Fruit fly (Drosophila melanogaster) S2 (cell line): ENCODE measurements around the gene CG17931.

ENCODE experiments used
- CG8478 ChIP-seq: fragments of >200 bp; optimal IDR thresholded peaks from 2 replicates; lab custom pipeline; 2018
- CTCF ChIP-seq, 2 experiments: fragments of >200 bp; optimal IDR thresholded peaks; 2 replicates each; lab custom pipeline; 2018

Gene CG17931

DNA sequence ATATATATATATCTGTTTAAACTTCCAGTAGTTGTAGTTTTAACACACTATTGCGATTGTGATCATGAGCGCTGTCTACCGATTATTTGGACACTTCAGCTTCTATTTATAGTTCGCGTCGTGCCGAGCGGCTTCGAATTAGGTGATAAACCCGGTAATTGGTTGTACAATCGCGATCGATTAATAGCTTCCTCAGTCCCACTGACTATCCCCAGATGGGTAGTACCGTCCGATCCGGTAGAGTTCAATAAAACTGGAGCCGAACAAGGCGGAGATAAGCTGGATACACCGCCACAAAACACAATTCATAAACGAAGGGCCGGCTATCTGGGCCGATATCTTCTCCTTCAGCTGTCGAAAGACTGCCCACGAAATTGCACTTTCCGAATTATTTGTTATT, 21.4 kb downstream of the CG17931 start:
- TF ChIP-seq CTCF (optimal IDR thresholded peaks at IDR 0.05; lab: Kevin White, UChicago) (no peak), CG8478 (lab: Kevin White, UChicago) (no peak)

DNA sequence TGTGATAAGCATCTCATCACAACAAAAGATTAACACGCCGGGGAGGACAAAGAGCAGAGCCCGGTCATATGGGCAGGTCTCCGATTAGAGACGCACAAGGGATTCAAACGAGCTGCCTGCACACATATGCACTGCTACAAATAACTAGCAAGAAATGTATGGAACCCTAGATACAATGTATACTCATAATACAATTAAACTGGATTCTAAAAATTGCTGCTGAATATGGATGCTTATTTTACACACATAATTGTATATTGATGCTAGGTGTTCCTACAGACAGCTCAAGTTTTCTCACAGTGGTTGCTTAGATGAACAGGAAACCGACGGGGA, 22.2 kb downstream of the CG17931 start:
- TF ChIP-seq CG8478 (lab: Kevin White, UChicago) (no peak), CTCF (optimal IDR thresholded peaks at IDR 0.05; lab: Kevin White, UChicago) (no peak)

DNA sequence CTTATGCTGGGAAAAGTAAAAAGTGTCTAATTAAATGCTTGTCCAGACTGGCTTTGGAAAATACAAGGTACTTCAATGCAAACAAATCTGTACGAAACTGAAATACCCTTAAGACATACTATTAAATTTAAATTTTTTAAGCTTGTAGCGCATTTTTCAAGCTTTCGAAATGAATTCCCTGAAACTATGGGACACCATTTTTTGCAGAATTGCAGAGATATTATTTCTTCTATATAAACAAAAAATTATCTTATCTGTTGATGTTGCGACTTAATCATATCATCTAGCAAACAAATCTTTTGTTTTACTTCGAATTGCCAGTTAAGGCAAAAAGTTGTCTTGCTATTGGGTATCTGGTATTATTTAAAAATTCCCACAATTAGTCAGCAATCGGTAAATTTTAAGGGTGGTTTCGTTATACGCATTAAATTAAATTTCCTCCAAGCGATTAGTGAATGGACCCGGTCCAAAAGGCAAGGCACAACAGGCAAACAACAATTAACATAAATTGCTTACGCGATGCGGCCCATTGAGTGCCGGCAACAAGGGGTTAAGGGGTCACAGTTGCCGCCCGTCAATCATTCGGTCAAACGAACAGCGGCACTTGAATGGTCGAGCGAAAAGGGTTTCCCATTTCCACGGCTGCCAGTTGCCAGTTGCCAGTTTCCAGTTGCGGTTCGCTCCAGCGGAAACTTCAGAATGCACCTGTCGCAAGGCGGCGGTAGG, 22.8 kb downstream of the CG17931 start:
- TF ChIP-seq CG8478 (lab: Kevin White, UChicago), result no peak
- no peak for TF ChIP-seq CTCF (optimal IDR thresholded peaks at IDR 0.05; lab: Kevin White, UChicago)

DNA sequence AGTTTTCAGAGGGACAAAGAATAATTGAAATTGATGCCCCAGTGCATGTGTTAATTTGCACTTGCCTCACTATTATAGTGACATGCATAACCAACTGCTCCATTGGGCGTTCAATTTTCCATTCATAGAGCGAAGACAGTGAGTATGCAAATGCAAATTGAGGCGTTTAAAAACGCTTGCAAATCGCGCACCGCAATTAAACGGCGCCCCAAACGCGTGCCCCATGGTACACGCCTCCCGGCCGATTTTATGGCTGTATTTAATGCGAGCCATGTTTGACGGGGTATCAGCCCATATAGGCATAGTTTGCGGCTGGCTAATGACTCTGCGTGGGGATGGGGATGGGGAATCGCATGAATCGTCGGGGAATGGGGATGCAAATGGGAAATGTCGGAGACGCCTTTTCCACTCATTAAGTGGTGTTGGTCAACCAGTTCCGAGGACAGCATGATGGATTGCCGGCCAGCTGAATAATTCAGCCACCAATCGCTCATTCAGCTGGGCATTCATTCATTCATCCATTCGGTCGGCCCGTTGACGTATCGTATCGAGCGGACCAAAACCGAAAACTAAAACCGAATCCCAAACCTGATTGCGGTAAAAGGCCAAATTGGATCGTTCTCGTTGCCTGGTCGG, 23.7 kb downstream of the CG17931 start:
- TF ChIP-seq CG8478 (lab: Kevin White, UChicago), result no peak
- no peak for TF ChIP-seq CTCF (optimal IDR thresholded peaks at IDR 0.05; lab: Kevin White, UChicago)

DNA sequence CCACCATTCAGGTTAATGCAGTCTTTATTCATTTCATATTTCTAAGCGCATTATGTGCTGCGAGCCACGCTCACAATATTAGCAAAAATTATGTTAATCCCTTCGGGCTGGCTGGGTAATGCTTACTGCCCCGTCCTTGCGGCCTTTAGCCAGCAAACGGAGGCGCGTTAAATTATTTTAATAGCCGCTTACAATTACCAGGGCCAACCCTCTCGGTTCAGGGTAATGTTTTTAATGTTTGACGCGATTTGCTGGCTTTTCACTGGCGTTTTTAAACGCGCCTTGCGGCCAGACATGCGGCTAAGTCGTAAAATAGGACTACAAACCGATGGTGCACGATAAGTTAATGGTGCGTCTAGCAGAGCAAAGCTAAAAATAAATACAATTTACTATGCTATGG, 24.5 kb downstream of the CG17931 start:
- no peak for TF ChIP-seq CTCF (optimal IDR thresholded peaks at IDR 0.05; lab: Kevin White, UChicago)
- TF ChIP-seq CG8478 (lab: Kevin White, UChicago), result no peak

DNA sequence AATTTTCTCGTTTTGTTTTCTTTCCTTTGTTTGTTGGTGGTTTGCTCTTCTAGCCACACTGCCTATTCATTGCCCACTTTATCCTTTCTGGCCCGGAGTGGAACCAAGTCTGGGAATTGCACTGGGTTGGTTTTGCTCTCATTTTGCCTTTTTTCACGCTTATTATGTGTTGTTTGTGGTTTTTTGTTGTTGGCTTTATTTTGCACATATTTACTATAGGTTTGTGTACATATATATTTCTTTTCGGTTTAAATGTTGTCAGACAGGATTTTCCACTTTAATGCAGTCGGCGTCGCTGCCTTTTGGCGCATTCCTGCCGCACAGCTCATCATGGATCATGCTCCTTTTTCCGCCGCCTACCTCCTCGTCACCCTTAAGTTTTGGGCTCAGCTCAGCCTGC, 24.9 kb downstream of the CG17931 start:
- TF ChIP-seq CG8478 (lab: Kevin White, UChicago) (no peak), CTCF (optimal IDR thresholded peaks at IDR 0.05; lab: Kevin White, UChicago) (no peak)

DNA sequence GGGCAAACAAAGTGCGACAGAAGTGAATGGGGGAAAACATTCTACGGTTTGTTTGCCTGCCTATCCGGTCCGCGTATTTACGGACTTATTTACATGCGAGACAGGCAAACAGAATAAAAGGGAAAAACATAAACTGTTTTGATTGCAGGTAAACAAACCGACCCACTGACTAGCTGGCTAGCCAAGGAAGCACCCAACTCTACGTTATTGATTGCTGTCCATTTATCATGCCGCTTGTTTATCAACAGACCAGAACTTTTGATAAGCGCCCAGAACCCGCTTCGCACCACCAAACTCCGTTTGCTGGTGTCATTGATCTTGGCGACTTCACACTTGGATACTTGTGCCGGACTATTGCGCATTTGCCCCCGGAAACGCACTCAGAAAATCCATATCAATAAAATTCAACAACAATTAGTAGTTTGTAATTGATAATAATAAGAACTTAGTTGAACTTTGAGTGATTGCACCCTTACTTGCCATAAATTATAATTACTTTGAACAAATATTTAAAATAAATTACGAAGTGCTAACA, 27.4 kb downstream of the CG17931 start:
- TF ChIP-seq CG8478 (lab: Kevin White, UChicago), result no peak

DNA sequence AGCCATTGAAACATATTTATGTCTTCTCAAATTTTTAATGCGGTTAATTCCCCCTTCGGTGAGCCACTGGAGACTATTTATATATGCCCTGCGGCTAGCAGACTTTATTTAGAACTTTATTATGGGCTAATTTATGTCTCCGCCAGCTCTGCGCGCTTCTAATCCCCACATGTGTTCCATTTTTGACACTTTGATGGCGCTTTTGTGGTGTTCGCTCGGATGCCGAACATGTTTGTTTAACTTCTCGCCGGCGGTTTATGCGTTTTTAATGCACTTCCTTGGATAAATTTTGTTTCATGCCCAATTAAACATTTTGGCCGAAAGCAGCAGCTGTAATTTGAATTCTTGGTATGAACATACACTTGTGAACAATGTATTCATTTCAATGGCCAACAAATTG, 29.5 kb downstream of the CG17931 start:
- TF ChIP-seq CG8478 (lab: Kevin White, UChicago) (no peak), CTCF (optimal IDR thresholded peaks at IDR 0.05; lab: Kevin White, UChicago) (no peak)

DNA sequence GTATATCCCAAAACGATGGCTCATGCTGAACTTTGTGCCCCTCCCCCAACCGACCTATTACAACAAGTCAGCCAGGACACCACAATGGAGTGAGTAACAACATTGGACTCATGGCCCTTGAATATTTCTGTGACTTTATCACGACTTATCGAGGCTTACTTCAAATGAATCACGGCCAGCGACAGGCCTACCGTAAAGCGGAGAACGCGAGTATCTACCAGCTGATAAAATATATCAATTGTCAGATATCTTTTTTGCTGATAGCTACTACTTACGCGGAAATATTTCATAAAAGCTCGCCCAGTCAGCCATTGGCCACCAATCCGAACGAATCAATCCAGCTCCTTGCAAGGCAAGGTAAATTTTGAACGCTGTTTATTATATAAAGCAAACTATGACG, 31.7 kb downstream of the CG17931 start, which contains the start of gene CG17930:
CG17930 (plus strand) TSS at position 301 of the 400 bp plus-strand sequence.
- no peak for TF ChIP-seq CG8478 (lab: Kevin White, UChicago)
- TF ChIP-seq CTCF (optimal IDR thresholded peaks at IDR 0.05; lab: Kevin White, UChicago), result no peak

DNA sequence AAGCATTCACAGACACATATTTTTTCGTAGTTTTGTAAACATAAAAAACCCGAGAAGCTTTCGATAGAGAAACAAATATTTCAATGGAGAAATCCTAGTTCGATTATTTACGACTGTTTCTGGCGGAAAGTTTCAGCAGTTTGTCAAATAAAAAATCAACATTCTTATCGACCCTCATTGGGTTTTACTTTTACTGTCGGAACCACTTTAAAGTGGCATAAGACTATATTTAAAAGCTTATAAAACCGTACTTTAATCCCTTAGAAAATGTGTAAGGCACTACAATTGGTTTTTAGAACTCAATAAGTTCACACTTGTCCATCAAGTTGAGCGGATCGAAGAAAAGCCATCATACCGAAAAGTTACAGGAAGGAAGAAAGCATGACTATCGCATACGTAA, 34.1 kb downstream of the CG17931 start, which contains the start of gene CG17929:
CG17929 (plus strand) TSS at position 301 of the 400 bp plus-strand sequence.
- TF ChIP-seq CTCF (optimal IDR thresholded peaks at IDR 0.05; lab: Kevin White, UChicago) (no peak), CG8478 (lab: Kevin White, UChicago) (no peak)

DNA sequence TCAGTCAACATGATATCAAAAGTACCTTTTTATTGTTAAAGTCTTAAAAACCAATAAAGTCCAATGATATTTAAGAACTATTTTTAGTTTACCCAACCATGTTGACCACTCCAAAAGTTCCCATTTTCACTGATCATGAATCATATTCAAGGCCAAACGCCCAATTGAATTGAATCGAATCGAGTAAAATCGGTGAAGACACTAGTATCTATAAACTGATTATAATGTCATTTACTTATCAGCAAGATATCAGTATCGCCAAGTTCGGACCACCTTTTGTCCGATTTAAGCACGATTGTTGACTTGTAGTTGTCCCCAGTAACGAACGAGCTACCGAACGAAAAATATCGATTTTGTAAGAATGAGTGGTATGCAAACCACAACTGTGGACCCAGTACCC, 36.2 kb downstream of the CG17931 start, which contains the start of gene CG6901:
CG6901 (plus strand) TSS at position 323 of the 400 bp plus-strand sequence.
- TF ChIP-seq CG8478 (lab: Kevin White, UChicago) (no peak), CTCF (optimal IDR thresholded peaks at IDR 0.05; lab: Kevin White, UChicago) (no peak)

DNA sequence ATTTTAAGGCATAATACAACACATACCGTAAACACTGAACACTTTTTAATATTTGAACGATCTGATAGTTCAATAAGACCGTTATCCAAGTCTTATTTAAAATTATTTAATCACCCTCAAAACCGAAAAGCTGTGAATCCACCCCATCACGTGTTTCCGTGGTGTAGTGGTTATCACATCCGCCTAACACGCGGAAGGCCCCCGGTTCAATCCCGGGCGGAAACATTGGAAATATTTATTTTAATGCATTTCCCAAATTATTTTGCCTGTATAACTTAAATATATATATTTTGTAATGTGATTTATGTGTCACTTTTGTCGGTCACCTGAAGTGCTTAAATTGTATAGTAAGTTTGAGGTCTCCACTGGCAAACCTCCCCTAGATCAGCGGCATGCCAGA, 37.7 kb downstream of the CG17931 start, which contains the start of gene CG44044:
CG44044 (plus strand) TSS at position 301 of the 400 bp plus-strand sequence.
- no peak for TF ChIP-seq CG8478 (lab: Kevin White, UChicago)
- TF ChIP-seq CTCF (optimal IDR thresholded peaks at IDR 0.05; lab: Kevin White, UChicago), result no peak

DNA sequence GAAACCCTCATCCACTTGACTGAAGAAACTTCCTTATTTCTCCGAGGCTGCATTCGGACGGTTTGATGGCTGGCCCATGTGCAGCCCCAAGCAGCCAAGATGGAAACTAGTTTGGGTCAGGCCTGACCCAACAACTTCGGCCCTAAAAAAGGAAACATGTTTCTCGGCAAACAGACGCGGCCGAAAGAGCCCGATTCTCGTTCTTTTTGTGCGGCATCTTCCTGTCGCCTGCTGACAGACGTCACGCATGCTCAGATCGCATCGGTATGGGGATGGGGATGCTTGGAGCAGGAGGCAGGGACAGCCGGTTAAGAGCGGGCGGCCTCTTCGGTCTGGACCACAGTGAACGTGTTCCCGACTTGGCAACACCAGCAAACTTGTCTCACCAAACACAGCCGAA, 42.5 kb downstream of the CG17931 start:
- TF ChIP-seq CG8478 (lab: Kevin White, UChicago), result no peak

DNA sequence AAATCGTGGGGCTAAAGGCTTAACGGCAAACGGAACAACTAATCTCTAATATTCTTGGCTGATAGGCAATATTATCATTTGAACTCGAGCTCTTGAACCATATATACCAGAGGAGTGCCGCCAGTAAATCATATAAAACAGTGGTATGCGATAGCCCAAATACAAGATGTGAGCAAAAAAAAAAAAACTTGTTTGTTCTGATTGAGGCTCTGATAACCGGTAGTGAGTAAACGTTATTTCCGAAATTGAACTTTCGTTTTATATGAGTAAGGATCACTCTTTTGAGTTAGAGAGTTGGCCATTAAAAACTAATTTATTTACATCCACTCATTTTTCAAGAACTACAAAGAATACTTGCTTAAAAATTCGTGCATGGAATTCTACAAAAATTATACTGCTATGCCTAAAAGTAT, 49.2 kb downstream of the CG17931 start:
- TF ChIP-seq CTCF (optimal IDR thresholded peaks at IDR 0.05; lab: Kevin White, UChicago) (no peak), CG8478 (lab: Kevin White, UChicago) (no peak)

DNA sequence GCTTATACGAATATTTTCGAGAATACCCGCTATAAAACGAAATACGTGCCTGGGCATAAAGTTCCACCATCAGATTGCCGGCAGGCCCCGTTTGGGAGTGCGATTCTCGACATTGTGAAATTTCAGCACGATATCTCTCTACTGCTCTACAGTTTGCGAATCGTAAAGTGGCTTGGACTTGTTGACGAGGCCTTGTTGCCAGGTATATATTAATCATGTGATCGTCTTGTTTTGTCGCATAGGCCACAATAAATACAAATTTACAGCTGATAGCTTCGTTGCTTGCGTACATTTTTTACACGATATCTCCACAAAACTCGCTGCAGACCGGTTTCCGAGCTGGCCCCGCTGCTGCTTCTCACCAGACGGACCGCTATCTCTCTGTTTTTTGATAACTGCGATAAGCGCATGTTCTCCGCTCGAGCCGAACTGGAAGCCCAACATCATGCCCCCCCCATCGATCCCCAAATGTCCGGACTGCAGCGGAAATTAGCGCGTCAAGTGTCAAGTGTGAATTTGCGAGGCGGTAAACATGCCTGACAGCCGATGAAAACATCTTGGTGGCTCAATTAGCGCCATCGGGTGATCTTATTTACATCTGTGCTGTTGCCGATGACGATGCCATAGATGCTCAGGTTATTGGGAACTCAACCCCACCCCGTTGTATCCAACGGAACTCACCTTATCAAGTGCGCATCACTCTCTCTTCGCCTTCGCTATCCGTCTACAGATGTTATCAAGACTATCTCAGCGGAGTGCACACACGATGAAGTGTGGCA, 49.8 kb downstream of the CG17931 start:
- no peak for TF ChIP-seq CTCF (optimal IDR thresholded peaks at IDR 0.05; lab: Kevin White, UChicago)
- TF ChIP-seq CG8478 (lab: Kevin White, UChicago), result no peak
